Fruit fly (Drosophila melanogaster) ovary, adult (tissue): Measurements from ENCODE around the gene CG8012.
"Not testable (repeated sequence)": the region's sequence is repeated elsewhere in the genome, so short reads cannot be mapped to it uniquely, and the experiment has no call there.

ENCODE experiments used
- CG17801 ChIP-seq: fragments of 200-800 bp; optimal IDR thresholded peaks from 2 replicates; lab custom pipeline; 2019; ENCODE audit warnings: missing biosample characterization, mild to moderate bottlenecking, missing genetic modification characterization, moderate library complexity; ENCODE audit not compliant: partially characterized antibody

CG8012 gene

DNA sequence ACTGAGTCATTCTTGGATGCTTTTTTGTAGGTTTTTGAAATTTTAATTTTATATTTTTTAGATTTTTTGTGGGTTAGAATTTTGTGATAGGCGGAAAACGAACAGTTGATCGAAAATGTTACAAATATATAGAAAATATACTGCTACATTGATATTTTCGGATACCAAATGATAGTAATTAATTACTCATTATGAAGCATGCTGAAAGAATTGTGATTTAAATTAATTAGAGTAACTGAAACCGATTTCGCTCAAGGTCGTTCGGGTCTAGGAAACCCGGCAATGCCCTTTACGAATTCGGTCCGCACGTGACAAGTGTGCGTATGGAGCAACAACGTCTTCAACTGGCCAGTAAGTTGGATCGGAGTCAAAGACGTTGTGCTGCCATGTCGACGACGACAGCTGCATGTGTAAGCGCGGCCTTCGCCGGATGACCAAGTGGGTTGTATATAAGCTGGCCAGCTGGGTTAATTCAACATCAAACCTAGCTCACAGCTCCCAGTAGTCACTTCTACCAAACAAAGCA is 12.7 kb upstream of the CG8012 start, which contains the start of the genes CG7366 and CG13679:
CG7366 (minus strand) TSS at position 101 of the 526 bp plus-strand sequence.
CG13679 (plus strand) TSS at position 476 of the 526 bp plus-strand sequence.
- no peak for TF ChIP-seq CG17801

- TF ChIP-seq CG17801, result no peak
Measured at dm6 chr3L:8210596-8210995, 4.5 kb upstream of the CG8012 start, which contains the start of gene tut. TSS of gene tut (minus strand) at chr3L:8210743.

DNA sequence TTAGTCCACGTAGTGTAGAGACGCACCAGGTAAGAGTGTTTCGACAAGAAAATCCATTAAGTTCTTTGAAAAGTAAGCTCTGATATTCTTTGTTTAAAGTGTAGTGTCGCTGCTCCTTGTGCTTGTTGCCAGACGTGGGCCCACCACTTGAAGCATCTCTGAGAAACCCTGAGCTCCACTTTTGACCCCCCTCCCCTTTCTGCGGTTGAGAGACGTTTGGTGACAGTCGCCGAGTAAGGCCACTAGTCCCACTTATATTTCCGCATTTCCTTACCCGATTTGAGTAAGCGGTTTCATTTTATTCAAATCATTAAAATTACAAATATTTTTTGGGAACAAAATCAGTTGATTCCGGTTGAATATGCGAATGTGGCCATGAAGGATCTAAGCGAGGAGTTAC is 3.5 kb upstream of the CG8012 start, which contains the start of gene CG8006:
CG8006 (plus strand) TSS at position 301 of the 400 bp plus-strand sequence.
- no peak for TF ChIP-seq CG17801

DNA sequence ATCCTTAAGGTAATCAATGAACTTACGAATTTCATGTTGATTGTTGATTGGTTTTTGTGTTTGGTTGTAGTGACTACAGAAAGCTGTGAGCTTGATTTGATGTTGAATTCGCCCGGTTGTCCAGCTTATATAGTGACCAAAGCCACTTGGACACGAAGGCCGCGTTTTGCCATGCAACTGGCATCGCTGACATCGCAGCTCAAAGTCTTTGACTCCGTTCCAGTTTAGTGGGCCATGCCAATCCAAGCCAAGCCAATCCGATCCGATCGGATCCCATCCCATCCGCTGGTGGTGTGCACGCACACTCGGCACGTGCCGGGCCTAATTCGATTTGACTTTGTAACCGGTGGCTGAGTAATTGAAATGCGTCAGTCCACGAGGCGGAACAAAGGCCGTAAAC is 3.8 kb downstream of the CG8012 start, which contains the start of gene CG13674:
CG13674 (minus strand) TSS at position 101 of the 400 bp plus-strand sequence.
- no peak for TF ChIP-seq CG17801

- TF ChIP-seq CG17801, result no peak
Measured at dm6 chr3L:8219687-8220086, 4.6 kb downstream of the CG8012 start.

- no peak for TF ChIP-seq CG17801
Measured at dm6 chr3L:8221835-8222234, 6.8 kb downstream of the CG8012 start, which contains the start of gene CG13678. TSS of gene CG13678 (plus strand) at chr3L:8222141.

dm6 chr3L:8228924-8229323 is 13.8 kb downstream of the CG8012 start, which contains the start of gene eIF4E3:
TSS of gene eIF4E3 (plus strand) at chr3L:8229224.
- no peak for TF ChIP-seq CG17801

dm6 chr3L:8238347-8238746 is 23.3 kb downstream of the CG8012 start, which contains the start of gene Dscam4:
TSS of gene Dscam4 (plus strand) at chr3L:8238647.
- not testable (repeated sequence) for TF ChIP-seq CG17801

- no peak for TF ChIP-seq CG17801
Measured at dm6 chr3L:8240501-8240900, 25.4 kb downstream of the CG8012 start, which contains the start of gene CG7213. TSS of gene CG7213 (minus strand) at chr3L:8240601.

dm6 chr3L:8240932-8241331 is 25.9 kb downstream of the CG8012 start:
- TF ChIP-seq CG17801, result no peak
